Fruit fly (Drosophila melanogaster) whole organism, adult: Measurements from ENCODE around the gene Pex10.

ENCODE experiments used
- CG11617 ChIP-seq: fragments of 200-800 bp; sonication (Bioruptor generic); optimal IDR thresholded peaks from 2 replicates; lab custom pipeline; 2017; ENCODE audit warnings: mild to moderate bottlenecking, missing biosample characterization, missing genetic modification reagents, missing genetic modification characterization
- bab1 ChIP-seq: fragments of 200-800 bp; sonication (Bioruptor generic); optimal IDR thresholded peaks from 3 replicates; lab custom pipeline; 2019; ENCODE audit warnings: missing biosample characterization, mild to moderate bottlenecking, missing genetic modification characterization, moderate library complexity

DNA sequence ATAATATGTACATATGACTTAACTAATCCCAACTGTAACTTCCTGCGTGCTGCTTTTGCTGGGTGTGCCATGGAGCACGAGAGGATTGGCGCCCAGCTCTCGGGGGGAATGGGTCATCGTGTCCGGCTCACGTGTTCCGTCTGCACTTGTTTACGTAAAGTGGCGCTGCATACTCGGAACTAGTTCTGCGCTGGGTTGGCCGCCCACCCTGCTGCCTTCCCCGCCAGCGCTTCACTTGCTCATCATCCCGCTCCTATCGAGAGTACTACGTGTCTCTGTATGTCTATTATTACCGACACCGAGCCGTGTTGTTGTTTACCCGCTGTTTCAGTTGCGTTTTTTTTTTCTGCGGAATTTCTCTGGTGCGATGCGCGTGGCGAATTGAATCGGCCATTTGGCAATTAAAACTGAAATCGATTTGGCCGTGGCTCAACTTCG lies 8.4 kb upstream of the Pex10 start:
- TF ChIP-seq bab1 (GFP tag; lab: Kevin White, UChicago) (no peak), CG11617 (peak; percentile 28)
